Worm (Caenorhabditis elegans) whole organism, L1 larva: ENCODE measurements around the gene ZK970.8.

Experiments
- C04F5.9 ChIP-seq: sonication (generic microtip); optimal IDR thresholded peaks from 2 replicates; lab custom pipeline; 2016; ENCODE audit warnings: missing genetic modification characterization, missing compliant biosample characterization
- F16B12.6 ChIP-seq: fragments of 150-350 bp; optimal IDR thresholded peaks from 2 replicates; lab custom pipeline; 2014; ENCODE audit warnings: missing biosample characterization, missing genetic modification characterization
- ama-1 ChIP-seq: fragments of 150-350 bp; optimal IDR thresholded peaks from 2 replicates; lab custom pipeline; 2014
- ceh-63 ChIP-seq: fragments of 200-800 bp; sonication (Bioruptor generic); optimal IDR thresholded peaks from 2 replicates; lab custom pipeline; 2018; ENCODE audit warnings: mild to moderate bottlenecking, missing genetic modification characterization, missing compliant biosample characterization
- ceh-8 ChIP-seq: fragments of 200-800 bp; sonication (Bioruptor generic); optimal IDR thresholded peaks from 2 replicates; lab custom pipeline; 2018; ENCODE audit warnings: mild to moderate bottlenecking, missing genetic modification characterization, moderate library complexity, missing compliant biosample characterization
- ceh-82 ChIP-seq, 3 experiments: fragments of 150-350 bp in 1 of 3; sonication (generic microtip) in 2 of 3; optimal IDR thresholded peaks; 2 replicates each; lab custom pipeline; 2014 to 2017; ENCODE audit warnings: missing biosample characterization in 3 of 3, missing genetic modification characterization in 3 of 3
- ceh-90 ChIP-seq: sonication (generic microtip); optimal IDR thresholded peaks from 2 replicates; lab custom pipeline; 2016; ENCODE audit warnings: missing genetic modification characterization, missing compliant biosample characterization
- efl-3 ChIP-seq: fragments of 200-800 bp; sonication (Bioruptor generic); optimal IDR thresholded peaks from 2 replicates; lab custom pipeline; 2018; ENCODE audit warnings: mild to moderate bottlenecking, missing genetic modification characterization, missing compliant biosample characterization
- egl-27 ChIP-seq, 2 experiments: fragments of 150-350 bp in 1 of 2; sonication (generic microtip); optimal IDR thresholded peaks; 3 replicates each; lab custom pipeline; 2017 to 2018; ENCODE audit warnings: missing biosample characterization in 2 of 2, missing genetic modification characterization in 2 of 2, missing genetic modification reagents in 2 of 2
- ets-5 ChIP-seq: fragments of 200-800 bp; sonication (Bioruptor generic); IDR thresholded peaks from 2 replicates; pipeline ENCODE4 v1.3.6; 2022; ENCODE audit warnings: missing genetic modification characterization, missing compliant biosample characterization
- fkh-10 ChIP-seq: sonication (generic microtip); optimal IDR thresholded peaks from 2 replicates; lab custom pipeline; 2017; ENCODE audit warnings: missing biosample characterization, missing genetic modification reagents, missing genetic modification characterization
- hlh-17 ChIP-seq: fragments of 200-800 bp; sonication (Bioruptor generic); optimal IDR thresholded peaks from 2 replicates; lab custom pipeline; 2018; ENCODE audit warnings: missing genetic modification characterization, mild to moderate bottlenecking, missing compliant biosample characterization, moderate library complexity, borderline replicate concordance
- hpl-2 ChIP-seq: fragments of 150-350 bp; optimal IDR thresholded peaks from 2 replicates; lab custom pipeline; 2014; ENCODE audit warnings: missing biosample characterization, missing genetic modification reagents, missing genetic modification characterization
- jun-1 ChIP-seq: fragments of 150-350 bp; optimal IDR thresholded peaks from 2 replicates; lab custom pipeline; 2014; ENCODE audit warnings: missing biosample characterization, missing genetic modification reagents, missing genetic modification characterization
- lin-13 ChIP-seq: fragments of 150-350 bp; optimal IDR thresholded peaks from 2 replicates; lab custom pipeline; 2014; ENCODE audit warnings: missing biosample characterization, missing genetic modification reagents, missing genetic modification characterization
- lin-39 ChIP-seq: fragments of 150-350 bp; optimal IDR thresholded peaks from 2 replicates; lab custom pipeline; 2014; ENCODE audit warnings: missing biosample characterization, missing genetic modification reagents, missing genetic modification characterization
- mab-9 ChIP-seq: fragments of 200-800 bp; sonication (Bioruptor generic); IDR thresholded peaks from 2 replicates; pipeline ENCODE4 v1.3.6; 2022; ENCODE audit warnings: missing genetic modification reagents, missing genetic modification characterization, missing compliant biosample characterization
- mef-2 ChIP-seq: fragments of 150-350 bp; optimal IDR thresholded peaks from 2 replicates; lab custom pipeline; 2014; ENCODE audit warnings: missing biosample characterization, missing genetic modification characterization
- nhr-11 ChIP-seq: fragments of 150-350 bp; optimal IDR thresholded peaks from 2 replicates; lab custom pipeline; 2014; ENCODE audit warnings: missing biosample characterization, missing genetic modification characterization
- nhr-12 ChIP-seq: sonication (generic microtip); optimal IDR thresholded peaks from 2 replicates; lab custom pipeline; 2017; ENCODE audit warnings: missing biosample characterization, missing genetic modification characterization
- nhr-19 ChIP-seq: fragments of 200-800 bp; sonication (Bioruptor generic); conservative IDR thresholded peaks from 2 replicates; pipeline ENCODE4 v1.3.6; 2022; ENCODE audit warnings: missing genetic modification characterization, missing compliant biosample characterization
- nhr-237 ChIP-seq: fragments of 150-350 bp; optimal IDR thresholded peaks from 2 replicates; lab custom pipeline; 2014; ENCODE audit warnings: missing biosample characterization, missing genetic modification characterization
- nhr-28 ChIP-seq: fragments of 150-350 bp; optimal IDR thresholded peaks from 2 replicates; lab custom pipeline; 2014; ENCODE audit warnings: missing biosample characterization, missing genetic modification characterization
- nhr-47 ChIP-seq: sonication (generic microtip); optimal IDR thresholded peaks from 2 replicates; lab custom pipeline; 2016; ENCODE audit warnings: mild to moderate bottlenecking, missing genetic modification characterization, moderate library complexity, missing compliant biosample characterization
- nhr-71 ChIP-seq: sonication (generic microtip); optimal IDR thresholded peaks from 2 replicates; lab custom pipeline; 2016; ENCODE audit warnings: mild to moderate bottlenecking, missing genetic modification characterization, moderate library complexity, missing compliant biosample characterization
- nhr-76 ChIP-seq: sonication (generic microtip); optimal IDR thresholded peaks from 2 replicates; lab custom pipeline; 2017; ENCODE audit warnings: missing biosample characterization, missing genetic modification characterization
- nhr-77 ChIP-seq: fragments of 150-350 bp; optimal IDR thresholded peaks from 2 replicates; lab custom pipeline; 2014; ENCODE audit warnings: missing biosample characterization, missing genetic modification characterization
- nhr-85 ChIP-seq: sonication (generic microtip); peaks from one replicate; lab custom pipeline; 2016; ENCODE audit warnings: missing genetic modification characterization, inconsistent platforms, missing compliant biosample characterization
- pag-3 ChIP-seq: sonication (generic microtip); optimal IDR thresholded peaks from 2 replicates; lab custom pipeline; 2017; ENCODE audit warnings: missing genetic modification characterization, mild to moderate bottlenecking, missing compliant biosample characterization, antibody characterized with exemption, borderline replicate concordance; ENCODE audit not compliant: insufficient read depth
- pax-3 ChIP-seq: fragments of 200-800 bp; sonication (Bioruptor generic); optimal IDR thresholded peaks from 2 replicates; lab custom pipeline; 2018; ENCODE audit warnings: mild to moderate bottlenecking, missing genetic modification characterization, moderate library complexity, missing compliant biosample characterization
- sptf-1 ChIP-seq: fragments of 150-350 bp; optimal IDR thresholded peaks from 2 replicates; lab custom pipeline; 2014; ENCODE audit warnings: missing biosample characterization, missing genetic modification characterization
- sup-37 ChIP-seq: fragments of 200-800 bp; sonication (Bioruptor generic); optimal IDR thresholded peaks from 2 replicates; lab custom pipeline; 2018; ENCODE audit warnings: mild to moderate bottlenecking, missing genetic modification characterization, missing compliant biosample characterization
- swsn-7 ChIP-seq: sonication (generic microtip); optimal IDR thresholded peaks from 2 replicates; lab custom pipeline; 2016; ENCODE audit warnings: missing genetic modification characterization, missing compliant biosample characterization
- tbx-2 ChIP-seq: sonication (generic microtip); optimal IDR thresholded peaks from 2 replicates; lab custom pipeline; 2016; ENCODE audit warnings: missing genetic modification characterization, missing compliant biosample characterization
- unc-130 ChIP-seq: fragments of 150-350 bp; optimal IDR thresholded peaks from 2 replicates; lab custom pipeline; 2017; ENCODE audit warnings: missing biosample characterization, missing genetic modification characterization, inconsistent platforms
- unc-30 ChIP-seq: sonication (generic microtip); optimal IDR thresholded peaks from 2 replicates; lab custom pipeline; 2017; ENCODE audit warnings: missing biosample characterization, missing genetic modification characterization
- unc-62 ChIP-seq: fragments of 150-350 bp; optimal IDR thresholded peaks from 2 replicates; lab custom pipeline; 2014; ENCODE audit warnings: missing biosample characterization, missing genetic modification reagents, missing genetic modification characterization
- unc-86 ChIP-seq: sonication (generic microtip); optimal IDR thresholded peaks from 2 replicates; lab custom pipeline; 2016; ENCODE audit warnings: missing genetic modification characterization, missing compliant biosample characterization
- xbp-1 ChIP-seq: sonication (generic microtip); optimal IDR thresholded peaks from 2 replicates; lab custom pipeline; 2016; ENCODE audit warnings: missing genetic modification characterization, missing compliant biosample characterization
- ztf-4 ChIP-seq: fragments of 150-350 bp; optimal IDR thresholded peaks from 2 replicates; lab custom pipeline; 2014; ENCODE audit warnings: missing biosample characterization, missing genetic modification characterization

Gene ZK970.8

DNA sequence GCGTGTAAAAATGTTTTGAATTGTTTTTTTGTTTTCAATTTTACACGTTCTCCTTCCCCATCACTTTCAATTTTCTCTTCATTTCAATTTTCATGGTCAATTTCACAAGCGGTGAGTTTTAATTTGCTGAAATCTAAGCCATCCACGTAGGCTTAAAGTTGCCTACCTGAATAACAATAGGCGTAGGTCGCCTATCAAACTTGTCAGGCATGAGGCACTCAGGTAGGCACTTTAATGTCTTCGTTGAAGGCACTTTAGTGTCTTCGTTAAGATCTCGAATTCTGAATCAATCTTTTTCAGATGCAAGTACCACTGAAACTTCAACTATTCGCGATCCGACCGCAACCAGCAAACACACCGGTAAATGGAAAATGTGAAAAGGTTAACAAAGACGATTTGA, at the start of gene ZK970.8:
ZK970.8 (plus strand) TSS at position 301 of the 400 bp plus-strand sequence.
- TF ChIP-seq mab-9, result no peak
- TF ChIP-seq nhr-11 (tag; lab: Kevin White, UChicago), result no peak
- no peak for TF ChIP-seq unc-62 (GFP tag; lab: Kevin White, UChicago)
- no peak for TF ChIP-seq pax-3 (tag; lab: Kevin White, UChicago)
- TF ChIP-seq hlh-17 (GFP tag; lab: Kevin White, UChicago), result no peak
- no peak for TF ChIP-seq nhr-19 (GFP tag; lab: Robert Waterston, UW)
- TF ChIP-seq pag-3 (tag; lab: Kevin White, UChicago), result no peak
- TF ChIP-seq nhr-12 (tag; lab: Kevin White, UChicago), result no peak
- TF ChIP-seq swsn-7 (tag; lab: Kevin White, UChicago), result no peak
- TF ChIP-seq ets-5 (GFP tag; lab: Robert Waterston, UW), result no peak
- TF ChIP-seq hpl-2 (GFP tag; lab: Kevin White, UChicago), result no peak
- TF ChIP-seq F16B12.6 (tag; lab: Kevin White, UChicago), result no peak
- no peak for TF ChIP-seq ceh-8
- no peak for TF ChIP-seq unc-130 (tag; lab: Kevin White, UChicago)
- no peak for TF ChIP-seq ceh-63
- TF ChIP-seq egl-27 (tag; optimal IDR thresholded peaks at IDR 0.05; lab: Kevin White, UChicago), result no peak
- TF ChIP-seq nhr-76 (tag; lab: Kevin White, UChicago), result no peak
- no peak for TF ChIP-seq fkh-10

- TF ChIP-seq ceh-90 (no peak), unc-130 (tag; lab: Kevin White, UChicago) (no peak), nhr-47 (no peak), jun-1 (tag; lab: Kevin White, UChicago) (no peak), sptf-1 (no peak), unc-86 (no peak), ama-1 (lab: Kevin White, UChicago) (no peak), ceh-82 (tag; optimal IDR thresholded peaks at IDR 0.05; lab: Kevin White, UChicago) (no peak), sup-37 (GFP tag; lab: Kevin White, UChicago) (no peak), nhr-71 (no peak)
These were observed 48.2 kb upstream of the ZK970.8 start for ce11 chrII:10261261-10261660.

- TF ChIP-seq lin-39 (tag; lab: Kevin White, UChicago) (no peak), nhr-237 (tag; lab: Kevin White, UChicago) (no peak)
These were observed 39.4 kb upstream of the ZK970.8 start, which contains the start of gene F54B3.2 for ce11 chrII:10270052-10270451. Gene F54B3.2 (minus strand): TSS chrII:10270152.

ce11 chrII:10271093-10271492, 38.3 kb upstream of the ZK970.8 start, which contains the start of gene F54B3.4:
Gene F54B3.4 (minus strand): TSS chrII:10271193.
- TF ChIP-seq xbp-1 (tag; lab: Kevin White, UChicago) (no peak), unc-30 (no peak), tbx-2 (no peak), nhr-85 (no peak), nhr-28 (tag; lab: Kevin White, UChicago) (no peak), C04F5.9 (tag; lab: Kevin White, UChicago) (no peak), ztf-4 (tag; lab: Kevin White, UChicago) (no peak), mef-2 (tag; lab: Kevin White, UChicago) (no peak), nhr-76 (tag; lab: Kevin White, UChicago) (no peak), nhr-12 (tag; lab: Kevin White, UChicago) (no peak), efl-3 (no peak), lin-13 (GFP tag; lab: Kevin White, UChicago) (no peak), nhr-77 (no peak), hpl-2 (GFP tag; lab: Kevin White, UChicago) (no peak), sup-37 (GFP tag; lab: Kevin White, UChicago) (no peak)
